Worm (Caenorhabditis elegans) whole organism, late embryonic: Measurements from ENCODE around the gene fbxa-29.

Experiments
- C38D4.7 ChIP-seq: fragments of 200-800 bp; sonication (Bioruptor generic); optimal IDR thresholded peaks from 2 replicates; lab custom pipeline; 2018; ENCODE audit warnings: mild to moderate bottlenecking, missing genetic modification characterization, moderate library complexity, missing compliant biosample characterization
- F13H6.1 ChIP-seq: sonication (generic microtip); optimal IDR thresholded peaks from 2 replicates; lab custom pipeline; 2016; ENCODE audit warnings: missing genetic modification characterization, missing compliant biosample characterization
- K09A11.1 ChIP-seq: sonication (generic microtip); optimal IDR thresholded peaks from 2 replicates; lab custom pipeline; 2017; ENCODE audit warnings: antibody characterized with exemption, mild to moderate bottlenecking, missing genetic modification characterization, missing compliant biosample characterization; ENCODE audit not compliant: insufficient read depth
- T23F11.4 ChIP-seq: fragments of 200-800 bp; sonication (Bioruptor generic); optimal IDR thresholded peaks from 2 replicates; lab custom pipeline; 2018; ENCODE audit warnings: mild to moderate bottlenecking, missing genetic modification characterization, missing compliant biosample characterization
- ahr-1 ChIP-seq: sonication (generic microtip); optimal IDR thresholded peaks from 2 replicates; lab custom pipeline; 2016; ENCODE audit warnings: missing genetic modification characterization, missing compliant biosample characterization
- ama-1 ChIP-seq: fragments of 150-350 bp; optimal IDR thresholded peaks from 2 replicates; lab custom pipeline; 2014
- ceh-22 ChIP-seq: sonication (generic microtip); optimal IDR thresholded peaks from 2 replicates; lab custom pipeline; 2017; ENCODE audit warnings: missing biosample characterization, missing genetic modification characterization
- ceh-24 ChIP-seq: sonication (generic microtip); optimal IDR thresholded peaks from 2 replicates; lab custom pipeline; 2016; ENCODE audit warnings: mild to moderate bottlenecking, missing genetic modification characterization, missing compliant biosample characterization
- ceh-30 ChIP-seq: fragments of 150-350 bp; optimal IDR thresholded peaks from 2 replicates; lab custom pipeline; 2014; ENCODE audit warnings: missing biosample characterization, missing genetic modification characterization
- ceh-31 ChIP-seq: sonication (generic microtip); optimal IDR thresholded peaks from 2 replicates; lab custom pipeline; 2016; ENCODE audit warnings: missing genetic modification characterization, missing compliant biosample characterization
- ceh-34 ChIP-seq: sonication (generic microtip); optimal IDR thresholded peaks from 2 replicates; lab custom pipeline; 2016; ENCODE audit warnings: mild to moderate bottlenecking, missing genetic modification characterization, missing compliant biosample characterization
- ceh-48 ChIP-seq: sonication (generic microtip); optimal IDR thresholded peaks from 2 replicates; lab custom pipeline; 2016; ENCODE audit warnings: missing genetic modification characterization, inconsistent platforms, missing compliant biosample characterization
- ceh-6 ChIP-seq: fragments of 200-800 bp; sonication (Bioruptor generic); optimal IDR thresholded peaks from 2 replicates; lab custom pipeline; 2018; ENCODE audit warnings: mild to moderate bottlenecking, missing genetic modification characterization, missing compliant biosample characterization
- ceh-9 ChIP-seq: sonication (generic microtip); optimal IDR thresholded peaks from 2 replicates; lab custom pipeline; 2016; ENCODE audit warnings: mild to moderate bottlenecking, missing genetic modification characterization, inconsistent platforms, missing compliant biosample characterization
- che-1 ChIP-seq: sonication (generic microtip); optimal IDR thresholded peaks from 2 replicates; lab custom pipeline; 2016; ENCODE audit warnings: mild to moderate bottlenecking, missing genetic modification characterization, missing compliant biosample characterization
- ets-4 ChIP-seq: sonication (generic microtip); optimal IDR thresholded peaks from 2 replicates; lab custom pipeline; 2016; ENCODE audit warnings: missing genetic modification characterization, missing compliant biosample characterization
- eyg-1 ChIP-seq: sonication (generic microtip); optimal IDR thresholded peaks from 2 replicates; lab custom pipeline; 2016; ENCODE audit warnings: missing genotype, missing genetic modification characterization, missing compliant biosample characterization
- fax-1 ChIP-seq: sonication (generic microtip); optimal IDR thresholded peaks from 2 replicates; lab custom pipeline; 2016; ENCODE audit warnings: missing genotype, missing genetic modification characterization, missing compliant biosample characterization
- fkh-10 ChIP-seq: fragments of 150-350 bp; optimal IDR thresholded peaks from 2 replicates; lab custom pipeline; 2014; ENCODE audit warnings: missing biosample characterization, missing genetic modification reagents, missing genetic modification characterization
- gmeb-2 ChIP-seq: sonication (generic microtip); optimal IDR thresholded peaks from 2 replicates; lab custom pipeline; 2016; ENCODE audit warnings: missing genetic modification characterization, inconsistent platforms, missing compliant biosample characterization
- hlh-13 ChIP-seq: fragments of 200-800 bp; sonication (Bioruptor generic); optimal IDR thresholded peaks from 2 replicates; lab custom pipeline; 2018; ENCODE audit warnings: mild to moderate bottlenecking, missing genetic modification characterization, missing compliant biosample characterization
- hlh-15 ChIP-seq: sonication (generic microtip); optimal IDR thresholded peaks from 2 replicates; lab custom pipeline; 2016; ENCODE audit warnings: missing genetic modification characterization, missing compliant biosample characterization
- hlh-8 ChIP-seq: sonication (generic microtip); optimal IDR thresholded peaks from 2 replicates; lab custom pipeline; 2016; ENCODE audit warnings: missing genotype, missing genetic modification characterization, missing compliant biosample characterization
- lim-6 ChIP-seq: sonication (generic microtip); optimal IDR thresholded peaks from 2 replicates; lab custom pipeline; 2016; ENCODE audit warnings: missing genetic modification characterization, missing compliant biosample characterization
- lin-11 ChIP-seq: fragments of 200-800 bp; sonication (Bioruptor generic); optimal IDR thresholded peaks from 2 replicates; lab custom pipeline; 2018; ENCODE audit warnings: mild to moderate bottlenecking, missing genetic modification characterization, missing compliant biosample characterization
- mec-3 ChIP-seq: sonication (generic microtip); optimal IDR thresholded peaks from 2 replicates; lab custom pipeline; 2016; ENCODE audit warnings: borderline replicate concordance, missing genetic modification characterization, missing compliant biosample characterization
- npax-4 ChIP-seq: sonication (generic microtip); optimal IDR thresholded peaks from 2 replicates; lab custom pipeline; 2016; ENCODE audit warnings: missing genetic modification characterization, missing compliant biosample characterization
- pat-9 ChIP-seq: fragments of 200-800 bp; sonication (Bioruptor generic); optimal IDR thresholded peaks from 2 replicates; lab custom pipeline; 2018; ENCODE audit warnings: mild to moderate bottlenecking, missing genetic modification characterization, moderate library complexity, missing compliant biosample characterization
- pros-1 ChIP-seq: fragments of 150-350 bp; optimal IDR thresholded peaks from 2 replicates; lab custom pipeline; 2014; ENCODE audit warnings: missing biosample characterization, missing genetic modification reagents, missing genetic modification characterization
- ref-2 ChIP-seq: sonication (generic microtip); optimal IDR thresholded peaks from 2 replicates; lab custom pipeline; 2016; ENCODE audit warnings: missing genetic modification characterization, missing compliant biosample characterization
- rnt-1 ChIP-seq: sonication (generic microtip); optimal IDR thresholded peaks from 2 replicates; lab custom pipeline; 2016; ENCODE audit warnings: missing genetic modification characterization, missing compliant biosample characterization
- sdc-2 ChIP-seq: sonication (generic microtip); optimal IDR thresholded peaks from 2 replicates; lab custom pipeline; 2016; ENCODE audit warnings: missing genotype, missing genetic modification characterization, missing compliant biosample characterization
- sox-4 ChIP-seq: sonication (generic microtip); optimal IDR thresholded peaks from 2 replicates; lab custom pipeline; 2017; ENCODE audit warnings: mild to moderate bottlenecking, missing genetic modification characterization, inconsistent platforms, missing compliant biosample characterization
- tbx-2 ChIP-seq: sonication (generic microtip); optimal IDR thresholded peaks from 2 replicates; lab custom pipeline; 2016; ENCODE audit warnings: missing genetic modification characterization, missing compliant biosample characterization
- ttx-3 ChIP-seq: sonication (generic microtip); optimal IDR thresholded peaks from 2 replicates; lab custom pipeline; 2016; ENCODE audit warnings: missing genetic modification reagents, missing genetic modification characterization, missing compliant biosample characterization
- unc-55 ChIP-seq: sonication (generic microtip); optimal IDR thresholded peaks from 2 replicates; lab custom pipeline; 2017; ENCODE audit warnings: missing biosample characterization, missing genetic modification reagents, missing genetic modification characterization
- unc-86 ChIP-seq: sonication (generic microtip); optimal IDR thresholded peaks from 2 replicates; lab custom pipeline; 2016; ENCODE audit warnings: missing genetic modification characterization, missing compliant biosample characterization
- zip-5 ChIP-seq: sonication (generic microtip); optimal IDR thresholded peaks from 2 replicates; lab custom pipeline; 2016; ENCODE audit warnings: missing genetic modification characterization, missing compliant biosample characterization

Gene fbxa-29

DNA sequence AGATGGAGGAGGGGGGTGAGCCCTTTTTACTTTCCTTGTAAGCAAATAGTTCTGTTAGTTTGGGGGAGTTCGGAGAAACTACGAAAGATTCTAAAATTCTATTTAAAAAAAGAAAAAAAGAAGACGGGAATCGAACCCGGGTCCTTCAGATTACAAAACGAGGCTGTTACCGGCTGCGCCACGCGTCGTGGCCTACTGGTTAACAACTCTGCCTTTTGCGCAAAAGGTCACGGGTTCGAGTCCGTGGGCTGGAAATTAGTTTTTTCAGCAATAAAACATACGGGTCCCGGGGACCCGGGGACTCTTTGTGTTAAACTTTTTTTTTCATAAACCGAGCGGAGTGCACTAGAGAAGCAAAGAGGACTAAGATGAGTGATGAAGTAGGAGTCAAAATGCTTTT, 42.3 kb downstream of the fbxa-29 start:
- TF ChIP-seq ceh-24 (tag; lab: Kevin White, UChicago), result no peak
- no peak for TF ChIP-seq ref-2
- no peak for TF ChIP-seq ttx-3
- TF ChIP-seq unc-55 (GFP tag; lab: Kevin White, UChicago), result peak; percentile 22
- TF ChIP-seq, all 69 proteins: peak for 1

DNA sequence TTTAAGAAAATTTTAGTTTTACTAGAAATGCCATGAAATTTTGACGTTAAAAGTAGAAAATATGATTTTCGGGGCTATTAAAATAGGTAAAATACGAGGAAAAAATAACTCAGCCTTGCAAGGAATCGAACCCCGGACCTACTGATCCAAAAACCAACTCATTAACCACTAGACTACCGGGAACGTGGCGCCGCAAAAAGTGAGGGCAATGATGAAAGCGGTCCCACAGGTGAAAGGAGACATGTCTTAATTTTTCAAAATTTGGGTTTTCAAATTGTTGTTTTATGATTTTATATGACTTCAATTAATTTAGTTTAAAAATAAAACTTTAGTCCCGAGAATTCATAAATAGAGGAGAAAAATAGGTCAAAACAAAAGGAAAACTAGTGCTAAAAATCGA, 42.8 kb downstream of the fbxa-29 start:
- no peak for TF ChIP-seq pros-1 (tag; lab: Kevin White, UChicago)
- TF ChIP-seq C38D4.7 (GFP tag; lab: Kevin White, UChicago), result no peak
- TF ChIP-seq ahr-1 (tag; lab: Kevin White, UChicago), result no peak
- no peak for TF ChIP-seq ceh-24 (tag; lab: Kevin White, UChicago)
- no peak for TF ChIP-seq ceh-9
- no peak for TF ChIP-seq ceh-48 (tag; lab: Kevin White, UChicago)
- no peak for TF ChIP-seq fax-1 (tag; lab: Kevin White, UChicago)
- TF ChIP-seq sdc-2 (tag; lab: Kevin White, UChicago), result no peak
- no peak for TF ChIP-seq ceh-30 (tag; lab: Kevin White, UChicago)
- no peak for TF ChIP-seq npax-4 (tag; lab: Kevin White, UChicago)
- TF ChIP-seq hlh-8 (tag; lab: Kevin White, UChicago), result no peak
- TF ChIP-seq K09A11.1 (tag; lab: Kevin White, UChicago), result no peak
- TF ChIP-seq, all 69 proteins: peak for 0

DNA sequence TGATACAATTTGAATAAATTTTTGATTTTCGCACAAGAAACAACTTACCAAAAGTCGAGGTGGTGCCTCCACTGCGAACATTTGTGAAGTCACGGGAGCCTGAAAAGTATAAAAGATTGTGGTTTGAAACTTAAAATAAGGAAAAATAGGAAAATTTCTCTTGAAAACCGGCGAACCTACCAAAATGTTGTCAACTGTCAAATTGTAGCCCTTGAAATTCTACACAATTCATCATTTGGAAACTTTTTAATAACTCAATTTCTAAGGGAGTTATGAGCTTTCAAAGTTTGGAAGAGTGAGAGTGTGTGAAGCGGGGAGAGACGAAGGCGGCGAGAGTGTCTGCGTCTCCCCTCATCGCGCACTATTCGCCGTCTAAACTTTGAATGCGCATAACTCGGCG, 43.3 kb downstream of the fbxa-29 start, which contains the start of gene pes-4:
Gene pes-4 (minus strand): TSS at position 101 of the 400 bp plus-strand sequence.
- TF ChIP-seq hlh-13 (GFP tag; lab: Kevin White, UChicago), result no peak
- TF ChIP-seq F13H6.1 (tag; lab: Kevin White, UChicago), result no peak
- TF ChIP-seq ceh-24 (tag; lab: Kevin White, UChicago), result no peak
- no peak for TF ChIP-seq che-1 (tag; lab: Kevin White, UChicago)
- no peak for TF ChIP-seq pat-9 (tag; lab: Kevin White, UChicago)
- TF ChIP-seq hlh-15 (tag; lab: Kevin White, UChicago), result no peak
- TF ChIP-seq fkh-10 (GFP tag; lab: Kevin White, UChicago), result no peak
- TF ChIP-seq ama-1 (lab: Kevin White, UChicago), result no peak
- no peak for TF ChIP-seq ceh-6

DNA sequence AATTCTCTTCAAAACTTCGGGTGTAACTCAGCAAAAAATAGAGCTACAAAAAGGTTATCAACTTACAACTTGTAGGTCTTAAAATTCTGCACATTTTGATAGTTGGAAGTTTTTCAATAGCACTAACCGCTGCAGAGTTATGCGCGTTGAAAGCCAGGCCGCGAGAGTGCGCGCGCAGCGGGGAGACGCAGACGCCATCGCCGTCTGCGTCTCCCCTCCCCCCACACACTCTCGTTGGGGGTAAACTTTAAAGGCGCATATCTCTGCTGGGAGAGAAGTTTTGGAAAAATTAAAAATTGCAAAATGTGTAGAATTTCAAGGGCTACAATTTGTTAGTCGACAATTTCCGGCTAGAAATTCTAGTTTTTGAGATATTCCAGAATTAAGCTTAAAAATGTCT, 44.0 kb downstream of the fbxa-29 start:
- no peak for TF ChIP-seq ttx-3
- TF ChIP-seq gmeb-2 (tag; lab: Kevin White, UChicago), result no peak
- no peak for TF ChIP-seq fkh-10 (GFP tag; lab: Kevin White, UChicago)
- no peak for TF ChIP-seq sdc-2 (tag; lab: Kevin White, UChicago)
- TF ChIP-seq ceh-22 (tag; lab: Kevin White, UChicago), result no peak
- no peak for TF ChIP-seq ets-4
- no peak for TF ChIP-seq ceh-31 (tag; lab: Kevin White, UChicago)
- no peak for TF ChIP-seq mec-3
- no peak for TF ChIP-seq rnt-1 (tag; lab: Kevin White, UChicago)
- no peak for TF ChIP-seq zip-5 (tag; lab: Kevin White, UChicago)
- TF ChIP-seq lim-6 (tag; lab: Kevin White, UChicago), result no peak
- no peak for TF ChIP-seq T23F11.4 (GFP tag; lab: Kevin White, UChicago)
- TF ChIP-seq K09A11.1 (tag; lab: Kevin White, UChicago), result no peak
- TF ChIP-seq unc-86, result no peak
- no peak for TF ChIP-seq sox-4 (tag; lab: Kevin White, UChicago)
- TF ChIP-seq tbx-2, result no peak
- no peak for TF ChIP-seq pros-1 (tag; lab: Kevin White, UChicago)

DNA sequence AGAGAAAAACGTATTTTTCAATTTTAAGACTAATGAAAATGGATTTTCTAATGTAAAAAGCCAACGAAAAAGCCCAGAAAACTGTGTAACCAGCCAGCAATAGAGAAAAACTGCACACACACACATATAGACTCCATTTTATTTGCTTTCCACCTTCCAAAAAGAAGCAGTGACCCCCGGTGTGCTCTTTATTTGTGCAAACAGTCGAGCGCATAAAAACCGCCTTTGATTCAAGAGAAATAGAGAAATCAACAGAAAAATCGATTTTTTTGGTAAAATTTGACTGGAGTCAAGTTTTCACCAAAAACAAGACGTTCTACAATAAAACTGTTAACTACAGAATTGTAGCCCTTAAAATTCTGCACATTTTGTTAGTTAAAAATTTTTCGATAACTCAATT, 44.9 kb downstream of the fbxa-29 start:
- TF ChIP-seq eyg-1 (no peak), ceh-34 (tag; lab: Kevin White, UChicago) (no peak), lin-11 (no peak), F13H6.1 (tag; lab: Kevin White, UChicago) (no peak)
